Worm (Caenorhabditis elegans) whole organism, young adult: ENCODE measurements around the gene M01B2.12.

ENCODE experiments used
- ama-1 ChIP-seq, 3 experiments: fragments of 150-350 bp in 1 of 3; sonication (generic microtip) in 2 of 3; optimal IDR thresholded peaks; 2 replicates each; lab custom pipeline; 2014 to 2018; ENCODE audit warnings: missing biosample characterization in 2 of 3, missing genetic modification characterization in 2 of 3, missing genetic modification reagents in 2 of 3
- lin-26 ChIP-seq: fragments of 200-800 bp; sonication (Bioruptor generic); IDR thresholded peaks from 2 replicates; pipeline ENCODE4 v1.3.6; 2022; ENCODE audit warnings: missing genetic modification reagents, missing genetic modification characterization, missing compliant biosample characterization
- sdz-38 ChIP-seq: sonication (generic microtip); optimal IDR thresholded peaks from 2 replicates; lab custom pipeline; 2016; ENCODE audit warnings: missing genotype, missing genetic modification characterization, missing compliant biosample characterization
- ztf-28 ChIP-seq: fragments of 200-800 bp; sonication (Bioruptor generic); IDR thresholded peaks from 2 replicates; pipeline ENCODE4 v1.3.6; 2022; ENCODE audit warnings: missing genetic modification reagents, missing genetic modification characterization, missing compliant biosample characterization

- no peak for TF ChIP-seq ztf-28 (GFP tag; lab: Robert Waterston, UW)
- TF ChIP-seq sdz-38 (tag; lab: Kevin White, UChicago): no peak
- no peak for TF ChIP-seq ama-1 (optimal IDR thresholded peaks at IDR 0.05; lab: Kevin White, UChicago)
- TF ChIP-seq ama-1 (GFP tag; optimal IDR thresholded peaks at IDR 0.05; lab: Kevin White, UChicago): no peak
- TF ChIP-seq lin-26: no peak
These were observed 17.4 kb upstream of the M01B2.12 start, which contains the start of the genes srw-19 and srx-51 for ce11 chrV:15281279-15281949.
